Worm (Caenorhabditis elegans) whole organism, young adult: ENCODE results near the gene Y47D7A.15.

Source experiments
- F10E7.11 ChIP-seq: sonication (generic microtip); optimal IDR thresholded peaks from 2 replicates; lab custom pipeline; 2017; ENCODE audit warnings: mild to moderate bottlenecking, missing genetic modification characterization, moderate library complexity, missing compliant biosample characterization
- F23B12.7 ChIP-seq: sonication (generic microtip); optimal IDR thresholded peaks from 2 replicates; lab custom pipeline; 2017; ENCODE audit warnings: missing genetic modification characterization, mild to moderate bottlenecking, missing compliant biosample characterization, antibody characterized with exemption, moderate library complexity; ENCODE audit not compliant: insufficient read depth
- Y56A3A.18 ChIP-seq: fragments of 200-800 bp; sonication (Bioruptor generic); IDR thresholded peaks from 2 replicates; pipeline ENCODE4 v1.3.6; 2022; ENCODE audit warnings: missing genetic modification reagents, missing genetic modification characterization, missing compliant biosample characterization
- ZK185.1 ChIP-seq: sonication (generic microtip); optimal IDR thresholded peaks from 2 replicates; lab custom pipeline; 2016; ENCODE audit warnings: mild to moderate bottlenecking, missing genetic modification characterization, missing compliant biosample characterization; ENCODE audit not compliant: poor library complexity, severe bottlenecking
- akir-1 ChIP-seq: fragments of 200-800 bp; sonication (Bioruptor generic); optimal IDR thresholded peaks from 2 replicates; lab custom pipeline; 2018; ENCODE audit warnings: mild to moderate bottlenecking, missing genetic modification characterization, moderate library complexity, missing compliant biosample characterization
- aptf-3 ChIP-seq: fragments of 200-800 bp; sonication (Bioruptor generic); IDR thresholded peaks from 2 replicates; pipeline ENCODE4 v1.3.6; 2022; ENCODE audit warnings: missing genetic modification characterization, missing compliant biosample characterization
- atf-7 ChIP-seq: sonication (generic microtip); optimal IDR thresholded peaks from 2 replicates; lab custom pipeline; 2017; ENCODE audit warnings: mild to moderate bottlenecking, missing genetic modification characterization, missing compliant biosample characterization
- ccch-3 ChIP-seq: fragments of 200-800 bp; sonication (Bioruptor generic); optimal IDR thresholded peaks from 2 replicates; lab custom pipeline; 2018; ENCODE audit warnings: mild to moderate bottlenecking, missing genetic modification characterization, missing compliant biosample characterization
- cebp-1 ChIP-seq, 2 experiments: fragments of 200-800 bp in 1 of 2; sonication (Bioruptor generic) in 1 of 2; sonication (generic microtip) in 1 of 2; IDR thresholded peaks in 1 of 2; optimal IDR thresholded peaks in 1 of 2; 2 replicates each; pipeline versions ENCODE4 v1.3.6 to Lab custom; 2017 to 2022; ENCODE audit warnings: missing compliant biosample characterization in 2 of 2, missing genetic modification characterization in 2 of 2, mild to moderate bottlenecking in 1 of 2, missing genetic modification reagents in 1 of 2, moderate library complexity in 1 of 2
- ceh-100 ChIP-seq: fragments of 200-800 bp; sonication (Bioruptor generic); IDR thresholded peaks from 2 replicates; pipeline ENCODE4 v1.3.6; 2022; ENCODE audit warnings: missing genetic modification reagents, missing genetic modification characterization, missing compliant biosample characterization
- ceh-27 ChIP-seq: fragments of 200-800 bp; sonication (Bioruptor generic); optimal IDR thresholded peaks from 2 replicates; lab custom pipeline; 2018; ENCODE audit warnings: mild to moderate bottlenecking, missing genetic modification characterization, moderate library complexity, missing compliant biosample characterization
- ceh-58 ChIP-seq: fragments of 200-800 bp; sonication (Bioruptor generic); IDR thresholded peaks from 2 replicates; pipeline ENCODE4 v1.3.6; 2022; ENCODE audit warnings: missing genetic modification characterization, missing compliant biosample characterization
- chd-7 ChIP-seq: sonication (generic microtip); optimal IDR thresholded peaks from 2 replicates; lab custom pipeline; 2016; ENCODE audit warnings: mild to moderate bottlenecking, missing genetic modification characterization, moderate library complexity, missing compliant biosample characterization
- die-1 ChIP-seq: sonication (generic microtip); optimal IDR thresholded peaks from 2 replicates; lab custom pipeline; 2016; ENCODE audit warnings: missing genotype, mild to moderate bottlenecking, missing genetic modification characterization, missing compliant biosample characterization
- dpff-1 ChIP-seq: sonication (generic microtip); optimal IDR thresholded peaks from 2 replicates; lab custom pipeline; 2017; ENCODE audit warnings: mild to moderate bottlenecking, missing genetic modification characterization, missing compliant biosample characterization
- ekl-4 ChIP-seq: fragments of 200-800 bp; sonication (Bioruptor generic); IDR thresholded peaks from 2 replicates; pipeline ENCODE4 v1.3.6; 2022; ENCODE audit warnings: missing genetic modification reagents, missing genetic modification characterization, missing compliant biosample characterization
- fkh-3 ChIP-seq: sonication (generic microtip); optimal IDR thresholded peaks from 2 replicates; lab custom pipeline; 2016; ENCODE audit warnings: mild to moderate bottlenecking, missing genetic modification characterization, missing compliant biosample characterization
- him-1 ChIP-seq: sonication (generic microtip); optimal IDR thresholded peaks from 2 replicates; lab custom pipeline; 2016; ENCODE audit warnings: missing genotype, missing genetic modification reagents, missing genetic modification characterization, missing compliant biosample characterization
- hlh-26 ChIP-seq: fragments of 200-800 bp; sonication (Bioruptor generic); conservative IDR thresholded peaks from 2 replicates; pipeline ENCODE4 v1.3.6; 2022; ENCODE audit warnings: missing genetic modification reagents, missing genetic modification characterization, missing compliant biosample characterization
- hmg-20 ChIP-seq: fragments of 200-800 bp; sonication (Bioruptor generic); IDR thresholded peaks from 2 replicates; pipeline ENCODE4 v1.3.6; 2022; ENCODE audit warnings: missing genetic modification reagents, missing genetic modification characterization, missing compliant biosample characterization
- hrde-1 ChIP-seq: sonication (generic microtip); optimal IDR thresholded peaks from 2 replicates; lab custom pipeline; 2016; ENCODE audit warnings: missing genetic modification characterization, mild to moderate bottlenecking, missing compliant biosample characterization, moderate library complexity, missing genotype, missing genetic modification reagents, borderline replicate concordance
- let-607 ChIP-seq, 2 experiments: fragments of 200-800 bp in 1 of 2; sonication (Bioruptor generic) in 1 of 2; sonication (generic microtip) in 1 of 2; optimal IDR thresholded peaks; 2 replicates each; lab custom pipeline; 2016 to 2018; ENCODE audit warnings: mild to moderate bottlenecking in 2 of 2, missing compliant biosample characterization in 2 of 2, missing genetic modification characterization in 2 of 2, moderate library complexity in 2 of 2, missing genotype in 1 of 2
- lin-35 ChIP-seq, 3 experiments: fragments of 150-350 bp in 2 of 3; sonication (generic microtip) in 1 of 3; optimal IDR thresholded peaks; 2 replicates each; lab custom pipeline; 2014 to 2018; ENCODE audit warnings: missing biosample characterization in 3 of 3, missing genetic modification characterization in 3 of 3, missing genetic modification reagents in 3 of 3
- lin-40 ChIP-seq: sonication (generic microtip); optimal IDR thresholded peaks from 2 replicates; lab custom pipeline; 2016; ENCODE audit warnings: missing genetic modification characterization, mild to moderate bottlenecking, missing compliant biosample characterization, missing genotype, missing genetic modification reagents
- lsy-27 ChIP-seq: sonication (generic microtip); optimal IDR thresholded peaks from 2 replicates; lab custom pipeline; 2017; ENCODE audit warnings: missing genetic modification characterization, mild to moderate bottlenecking, missing compliant biosample characterization, antibody characterized with exemption, missing genotype, borderline replicate concordance; ENCODE audit not compliant: insufficient read depth
- mel-28 ChIP-seq: sonication (generic microtip); optimal IDR thresholded peaks from 2 replicates; lab custom pipeline; 2016; ENCODE audit warnings: borderline replicate concordance, mild to moderate bottlenecking, missing genetic modification characterization, missing compliant biosample characterization
- mxl-1 ChIP-seq: sonication (generic microtip); optimal IDR thresholded peaks from 2 replicates; lab custom pipeline; 2016; ENCODE audit warnings: missing genetic modification characterization, missing compliant biosample characterization
- nfya-2 ChIP-seq: fragments of 200-800 bp; sonication (Bioruptor generic); IDR thresholded peaks from 2 replicates; pipeline ENCODE4 v1.3.6; 2022; ENCODE audit warnings: missing genetic modification reagents, missing genetic modification characterization, missing compliant biosample characterization
- nfyb-1 ChIP-seq: fragments of 200-800 bp; sonication (Bioruptor generic); IDR thresholded peaks from 2 replicates; pipeline ENCODE4 v1.3.6; 2022; ENCODE audit warnings: missing genetic modification reagents, missing genetic modification characterization, missing compliant biosample characterization
- nhr-80 ChIP-seq: sonication (generic microtip); optimal IDR thresholded peaks from 2 replicates; lab custom pipeline; 2016; ENCODE audit warnings: missing genetic modification characterization, missing compliant biosample characterization
- rec-8 ChIP-seq, 2 experiments: sonication (generic microtip); optimal IDR thresholded peaks; 2 replicates each; lab custom pipeline; 2016; ENCODE audit warnings: mild to moderate bottlenecking in 2 of 2, missing genetic modification characterization in 2 of 2, missing genetic modification reagents in 2 of 2, missing genotype in 2 of 2, missing biosample characterization in 1 of 2, missing compliant biosample characterization in 1 of 2, moderate library complexity in 1 of 2
- sea-2 ChIP-seq: fragments of 200-800 bp; sonication (Bioruptor generic); IDR thresholded peaks from 2 replicates; pipeline ENCODE4 v1.3.6; 2022; ENCODE audit warnings: missing genetic modification characterization, missing compliant biosample characterization
- snpc-1.3 ChIP-seq: sonication (generic microtip); optimal IDR thresholded peaks from 2 replicates; lab custom pipeline; 2017; ENCODE audit warnings: missing genetic modification characterization, mild to moderate bottlenecking, missing compliant biosample characterization, antibody characterized with exemption, moderate library complexity, missing genotype, missing genetic modification reagents; ENCODE audit not compliant: insufficient read depth
- snpc-4 ChIP-seq, 5 experiments: fragments of 150-350 bp in 1 of 5; sonication (generic microtip) in 4 of 5; optimal IDR thresholded peaks; 2 replicates each; lab custom pipeline; 2014 to 2018; ENCODE audit warnings: missing genetic modification characterization in 5 of 5, missing biosample characterization in 3 of 5, antibody characterized with exemption in 2 of 5, mild to moderate bottlenecking in 2 of 5, missing compliant biosample characterization in 2 of 5, missing genotype in 2 of 5, moderate library complexity in 2 of 5, missing genetic modification reagents in 1 of 5
- sptf-2 ChIP-seq: fragments of 200-800 bp; sonication (Bioruptor generic); optimal IDR thresholded peaks from 2 replicates; lab custom pipeline; 2018; ENCODE audit warnings: mild to moderate bottlenecking, missing genetic modification characterization, missing compliant biosample characterization
- tbp1 ChIP-seq: fragments of 200-800 bp; sonication (Bioruptor generic); optimal IDR thresholded peaks from 2 replicates; lab custom pipeline; 2018; ENCODE audit warnings: mild to moderate bottlenecking, missing genetic modification characterization, missing compliant biosample characterization
- tbx-9 ChIP-seq: sonication (generic microtip); optimal IDR thresholded peaks from 2 replicates; lab custom pipeline; 2016; ENCODE audit warnings: borderline replicate concordance, missing genetic modification characterization, inconsistent platforms, missing compliant biosample characterization
- ztf-25 ChIP-seq: fragments of 200-800 bp; sonication (Bioruptor generic); IDR thresholded peaks from 2 replicates; pipeline ENCODE4 v1.3.6; 2022; ENCODE audit warnings: missing genetic modification reagents, missing genetic modification characterization, missing compliant biosample characterization
- ztf-28 ChIP-seq: fragments of 200-800 bp; sonication (Bioruptor generic); IDR thresholded peaks from 2 replicates; pipeline ENCODE4 v1.3.6; 2022; ENCODE audit warnings: missing genetic modification reagents, missing genetic modification characterization, missing compliant biosample characterization

Y47D7A.15 gene

ce11 chrV:4386173-4386572 lies 46.8 kb downstream of the Y47D7A.15 start, which contains the start of gene F13A2.10:
Gene F13A2.10, minus strand, starts transcription at chrV:4386273.
- TF ChIP-seq ccch-3 = no peak
- TF ChIP-seq F23B12.7 (tag; lab: Kevin White, UChicago) = no peak
- no peak for TF ChIP-seq nhr-80
- TF ChIP-seq snpc-1.3 (tag; lab: Kevin White, UChicago) = no peak
- no peak for TF ChIP-seq rec-8 (tag; optimal IDR thresholded peaks at IDR 0.05; lab: Kevin White, UChicago)
- no peak for TF ChIP-seq tbp1
- no peak for TF ChIP-seq hlh-26 (GFP tag; lab: Robert Waterston, UW)
- TF ChIP-seq hrde-1 (tag; lab: Kevin White, UChicago) = no peak
- no peak for TF ChIP-seq him-1 (tag; lab: Kevin White, UChicago)
- no peak for TF ChIP-seq hmg-20 (GFP tag; lab: Robert Waterston, UW)
- no peak for TF ChIP-seq mxl-1 (tag; lab: Kevin White, UChicago)
- TF ChIP-seq ceh-100 (GFP tag; lab: Robert Waterston, UW) = no peak
- TF ChIP-seq akir-1 (GFP tag; lab: Kevin White, UChicago) = no peak
- no peak for TF ChIP-seq tbx-9 (tag; lab: Kevin White, UChicago)
- TF ChIP-seq ztf-28 (GFP tag; lab: Robert Waterston, UW) = no peak
- TF ChIP-seq ZK185.1 (tag; lab: Kevin White, UChicago) = no peak
- no peak for TF ChIP-seq chd-7 (tag; lab: Kevin White, UChicago)
- no peak for TF ChIP-seq sea-2 (GFP tag; lab: Robert Waterston, UW)
- TF ChIP-seq ztf-25 (GFP tag; lab: Robert Waterston, UW) = no peak
- no peak for TF ChIP-seq ceh-27 (GFP tag; lab: Kevin White, UChicago)

ce11 chrV:4384482-4384881 lies 48.5 kb downstream of the Y47D7A.15 start, which contains the start of gene F13A2.2:
Gene F13A2.2, minus strand, starts transcription at chrV:4384582.
- no peak for TF ChIP-seq fkh-3 (tag; lab: Kevin White, UChicago)
- TF ChIP-seq atf-7 (tag; lab: Kevin White, UChicago) = no peak
- TF ChIP-seq aptf-3 (GFP tag; lab: Robert Waterston, UW) = no peak
- no peak for TF ChIP-seq nfyb-1 (GFP tag; lab: Robert Waterston, UW)
- no peak for TF ChIP-seq cebp-1 (GFP tag; IDR thresholded peaks at IDR 0.05; lab: Robert Waterston, UW)
- TF ChIP-seq cebp-1 (tag; optimal IDR thresholded peaks at IDR 0.05; lab: Kevin White, UChicago) = no peak
- TF ChIP-seq Y56A3A.18 (GFP tag; lab: Robert Waterston, UW) = no peak
- TF ChIP-seq lsy-27 (tag; lab: Kevin White, UChicago) = no peak
- no peak for TF ChIP-seq sptf-2 (GFP tag; lab: Kevin White, UChicago)
- TF ChIP-seq die-1 (tag; lab: Kevin White, UChicago) = no peak
- TF ChIP-seq snpc-4 (GFP tag; optimal IDR thresholded peaks at IDR 0.05; lab: Kevin White, UChicago) = no peak
- TF ChIP-seq snpc-4 (tag; optimal IDR thresholded peaks at IDR 0.05; lab: Kevin White, UChicago) = no peak
- TF ChIP-seq nfya-2 (GFP tag; lab: Robert Waterston, UW) = no peak
- no peak for TF ChIP-seq ceh-58
- TF ChIP-seq mel-28 = no peak
- TF ChIP-seq ekl-4 = no peak
- TF ChIP-seq F10E7.11 (tag; lab: Kevin White, UChicago) = no peak
- no peak for TF ChIP-seq lin-35 (GFP tag; optimal IDR thresholded peaks at IDR 0.05; lab: Kevin White, UChicago)
- no peak for TF ChIP-seq dpff-1 (tag; lab: Kevin White, UChicago)
- no peak for TF ChIP-seq hlh-26 (GFP tag; lab: Robert Waterston, UW)
- no peak for TF ChIP-seq let-607 (tag; optimal IDR thresholded peaks at IDR 0.05; lab: Kevin White, UChicago)
- TF ChIP-seq lin-40 (tag; lab: Kevin White, UChicago) = no peak
- TF ChIP-seq, all 124 proteins: peak for 0
